Worm (Caenorhabditis elegans) whole organism, young adult: ENCODE measurements around the gene anmt-3.

Experiments
- F10E7.11 ChIP-seq: sonication (generic microtip); optimal IDR thresholded peaks from 2 replicates; lab custom pipeline; 2017; ENCODE audit warnings: mild to moderate bottlenecking, missing genetic modification characterization, moderate library complexity, missing compliant biosample characterization
- F22D6.2 ChIP-seq: sonication (generic microtip); optimal IDR thresholded peaks from 2 replicates; lab custom pipeline; 2016; ENCODE audit warnings: mild to moderate bottlenecking, missing genetic modification characterization, missing compliant biosample characterization
- F23B12.7 ChIP-seq: sonication (generic microtip); optimal IDR thresholded peaks from 2 replicates; lab custom pipeline; 2017; ENCODE audit warnings: missing genetic modification characterization, mild to moderate bottlenecking, missing compliant biosample characterization, antibody characterized with exemption, moderate library complexity; ENCODE audit not compliant: insufficient read depth
- F49E8.2 ChIP-seq: sonication (generic microtip); optimal IDR thresholded peaks from 3 replicates; lab custom pipeline; 2017; ENCODE audit warnings: missing genetic modification characterization, mild to moderate bottlenecking, missing compliant biosample characterization, antibody characterized with exemption, moderate library complexity; ENCODE audit not compliant: insufficient read depth
- F57A8.1 ChIP-seq: fragments of 200-800 bp; sonication (Bioruptor generic); optimal IDR thresholded peaks from 2 replicates; lab custom pipeline; 2018; ENCODE audit warnings: mild to moderate bottlenecking, missing genetic modification characterization, moderate library complexity, missing compliant biosample characterization
- Y67H2A.10 ChIP-seq: fragments of 200-800 bp; sonication (Bioruptor generic); conservative IDR thresholded peaks from 2 replicates; pipeline ENCODE4 v1.3.6; 2022; ENCODE audit warnings: missing genetic modification reagents, missing genetic modification characterization, missing compliant biosample characterization
- Y79H2A.3 ChIP-seq: fragments of 200-800 bp; sonication (Bioruptor generic); conservative IDR thresholded peaks from 2 replicates; pipeline ENCODE4 v1.3.6; 2022; ENCODE audit warnings: missing genetic modification reagents, missing genetic modification characterization, missing compliant biosample characterization
- ZK185.1 ChIP-seq: sonication (generic microtip); optimal IDR thresholded peaks from 2 replicates; lab custom pipeline; 2016; ENCODE audit warnings: mild to moderate bottlenecking, missing genetic modification characterization, missing compliant biosample characterization; ENCODE audit not compliant: poor library complexity, severe bottlenecking
- bed-1 ChIP-seq: fragments of 200-800 bp; sonication (Bioruptor generic); IDR thresholded peaks from 2 replicates; pipeline ENCODE4 v1.3.6; 2022; ENCODE audit warnings: missing genetic modification reagents, missing genetic modification characterization, missing compliant biosample characterization
- ccch-3 ChIP-seq: fragments of 200-800 bp; sonication (Bioruptor generic); optimal IDR thresholded peaks from 2 replicates; lab custom pipeline; 2018; ENCODE audit warnings: mild to moderate bottlenecking, missing genetic modification characterization, missing compliant biosample characterization
- cebp-2 ChIP-seq: fragments of 200-800 bp; sonication (Bioruptor generic); IDR thresholded peaks from 2 replicates; pipeline ENCODE4 v1.3.6; 2022; ENCODE audit warnings: missing genetic modification characterization, missing compliant biosample characterization
- ceh-27 ChIP-seq: fragments of 200-800 bp; sonication (Bioruptor generic); optimal IDR thresholded peaks from 2 replicates; lab custom pipeline; 2018; ENCODE audit warnings: mild to moderate bottlenecking, missing genetic modification characterization, moderate library complexity, missing compliant biosample characterization
- ceh-58 ChIP-seq: fragments of 200-800 bp; sonication (Bioruptor generic); IDR thresholded peaks from 2 replicates; pipeline ENCODE4 v1.3.6; 2022; ENCODE audit warnings: missing genetic modification characterization, missing compliant biosample characterization
- ceh-79 ChIP-seq: sonication (generic microtip); optimal IDR thresholded peaks from 2 replicates; lab custom pipeline; 2017; ENCODE audit warnings: mild to moderate bottlenecking, missing genetic modification characterization, missing compliant biosample characterization
- chd-7 ChIP-seq: sonication (generic microtip); optimal IDR thresholded peaks from 2 replicates; lab custom pipeline; 2016; ENCODE audit warnings: mild to moderate bottlenecking, missing genetic modification characterization, moderate library complexity, missing compliant biosample characterization
- dpff-1 ChIP-seq: sonication (generic microtip); optimal IDR thresholded peaks from 2 replicates; lab custom pipeline; 2017; ENCODE audit warnings: mild to moderate bottlenecking, missing genetic modification characterization, missing compliant biosample characterization
- egl-18 ChIP-seq: fragments of 200-800 bp; sonication (Bioruptor generic); IDR thresholded peaks from 2 replicates; pipeline ENCODE4 v1.3.6; 2022; ENCODE audit warnings: missing genetic modification reagents, missing genetic modification characterization, missing compliant biosample characterization
- ets-4 ChIP-seq: fragments of 200-800 bp; sonication (Bioruptor generic); optimal IDR thresholded peaks from 2 replicates; lab custom pipeline; 2018; ENCODE audit warnings: mild to moderate bottlenecking, missing genetic modification characterization, missing compliant biosample characterization
- fkh-3 ChIP-seq: sonication (generic microtip); optimal IDR thresholded peaks from 2 replicates; lab custom pipeline; 2016; ENCODE audit warnings: mild to moderate bottlenecking, missing genetic modification characterization, missing compliant biosample characterization
- lag-1 ChIP-seq: fragments of 200-800 bp; sonication (Bioruptor generic); IDR thresholded peaks from 2 replicates; pipeline ENCODE4 v1.3.6; 2022; ENCODE audit warnings: missing genetic modification reagents, missing genetic modification characterization, missing compliant biosample characterization
- let-526 ChIP-seq: fragments of 200-800 bp; sonication (Bioruptor generic); IDR thresholded peaks from 2 replicates; pipeline ENCODE4 v1.3.6; 2022; ENCODE audit warnings: missing genetic modification reagents, missing genetic modification characterization, missing compliant biosample characterization
- lin-26 ChIP-seq: fragments of 200-800 bp; sonication (Bioruptor generic); IDR thresholded peaks from 2 replicates; pipeline ENCODE4 v1.3.6; 2022; ENCODE audit warnings: missing genetic modification reagents, missing genetic modification characterization, missing compliant biosample characterization
- lin-54 ChIP-seq: fragments of 200-800 bp; sonication (Bioruptor generic); optimal IDR thresholded peaks from 2 replicates; lab custom pipeline; 2018; ENCODE audit warnings: mild to moderate bottlenecking, missing genetic modification characterization, missing compliant biosample characterization
- lir-1 ChIP-seq: fragments of 200-800 bp; sonication (Bioruptor generic); conservative IDR thresholded peaks from 2 replicates; pipeline ENCODE4 v1.3.6; 2022; ENCODE audit warnings: missing genetic modification reagents, missing genetic modification characterization, missing compliant biosample characterization
- lsy-27 ChIP-seq: sonication (generic microtip); optimal IDR thresholded peaks from 2 replicates; lab custom pipeline; 2017; ENCODE audit warnings: missing genetic modification characterization, mild to moderate bottlenecking, missing compliant biosample characterization, antibody characterized with exemption, missing genotype, borderline replicate concordance; ENCODE audit not compliant: insufficient read depth
- madf-8 ChIP-seq: fragments of 200-800 bp; sonication (Bioruptor generic); conservative IDR thresholded peaks from 2 replicates; pipeline ENCODE4 v1.3.6; 2022; ENCODE audit warnings: missing genetic modification reagents, missing genetic modification characterization, missing compliant biosample characterization
- nhr-179 ChIP-seq: sonication (generic microtip); optimal IDR thresholded peaks from 2 replicates; lab custom pipeline; 2016; ENCODE audit warnings: mild to moderate bottlenecking, missing genetic modification characterization, missing compliant biosample characterization
- nhr-27 ChIP-seq: fragments of 200-800 bp; sonication (Bioruptor generic); optimal IDR thresholded peaks from 2 replicates; lab custom pipeline; 2018; ENCODE audit warnings: mild to moderate bottlenecking, missing genetic modification characterization, moderate library complexity, missing compliant biosample characterization
- pha-4 ChIP-seq: fragments of 150-350 bp; sonication (generic microtip); optimal IDR thresholded peaks from 2 replicates; lab custom pipeline; 2014; ENCODE audit warnings: missing biosample characterization, missing genetic modification reagents, missing genetic modification characterization
- sea-2 ChIP-seq: fragments of 200-800 bp; sonication (Bioruptor generic); IDR thresholded peaks from 2 replicates; pipeline ENCODE4 v1.3.6; 2022; ENCODE audit warnings: missing genetic modification characterization, missing compliant biosample characterization
- snpc-1.1 ChIP-seq: sonication (generic microtip); optimal IDR thresholded peaks from 2 replicates; lab custom pipeline; 2017; ENCODE audit warnings: missing genetic modification characterization, mild to moderate bottlenecking, missing compliant biosample characterization, antibody characterized with exemption, moderate library complexity, missing genotype, missing genetic modification reagents; ENCODE audit not compliant: insufficient read depth
- snpc-4 ChIP-seq, 5 experiments: fragments of 150-350 bp in 1 of 5; sonication (generic microtip) in 4 of 5; optimal IDR thresholded peaks; 2 replicates each; lab custom pipeline; 2014 to 2018; ENCODE audit warnings: missing genetic modification characterization in 5 of 5, missing biosample characterization in 3 of 5, antibody characterized with exemption in 2 of 5, mild to moderate bottlenecking in 2 of 5, missing compliant biosample characterization in 2 of 5, missing genotype in 2 of 5, moderate library complexity in 2 of 5, missing genetic modification reagents in 1 of 5
- sptf-2 ChIP-seq: fragments of 200-800 bp; sonication (Bioruptor generic); optimal IDR thresholded peaks from 2 replicates; lab custom pipeline; 2018; ENCODE audit warnings: mild to moderate bottlenecking, missing genetic modification characterization, missing compliant biosample characterization
- tbp1 ChIP-seq: fragments of 200-800 bp; sonication (Bioruptor generic); optimal IDR thresholded peaks from 2 replicates; lab custom pipeline; 2018; ENCODE audit warnings: mild to moderate bottlenecking, missing genetic modification characterization, missing compliant biosample characterization
- unc-130 ChIP-seq: sonication (generic microtip); optimal IDR thresholded peaks from 2 replicates; lab custom pipeline; 2016; ENCODE audit warnings: missing genetic modification reagents, missing genetic modification characterization, missing compliant biosample characterization
- zfh-2 ChIP-seq: fragments of 200-800 bp; sonication (Bioruptor generic); conservative IDR thresholded peaks from 2 replicates; pipeline ENCODE4 v1.3.6; 2022; ENCODE audit warnings: missing genetic modification reagents, missing genetic modification characterization, missing compliant biosample characterization
- ztf-18 ChIP-seq: sonication (generic microtip); optimal IDR thresholded peaks from 2 replicates; lab custom pipeline; 2016; ENCODE audit warnings: missing genotype, mild to moderate bottlenecking, missing genetic modification characterization, missing compliant biosample characterization
- ztf-28 ChIP-seq: fragments of 200-800 bp; sonication (Bioruptor generic); IDR thresholded peaks from 2 replicates; pipeline ENCODE4 v1.3.6; 2022; ENCODE audit warnings: missing genetic modification reagents, missing genetic modification characterization, missing compliant biosample characterization
- ztf-3 ChIP-seq: fragments of 200-800 bp; sonication (Bioruptor generic); optimal IDR thresholded peaks from 2 replicates; lab custom pipeline; 2018; ENCODE audit warnings: mild to moderate bottlenecking, missing genetic modification characterization, missing compliant biosample characterization
- ztf-6 ChIP-seq: fragments of 200-800 bp; sonication (Bioruptor generic); IDR thresholded peaks from 2 replicates; pipeline ENCODE4 v1.3.6; 2022; ENCODE audit warnings: missing genetic modification reagents, missing genetic modification characterization, missing compliant biosample characterization

The anmt-3 gene

ce11 chrV:9978425-9978824 is 20.3 kb upstream of the anmt-3 start (continued):
- TF ChIP-seq lsy-27 (tag; lab: Kevin White, UChicago) (no peak), cebp-2 (GFP tag; lab: Robert Waterston, UW) (no peak), ztf-6 (GFP tag; lab: Robert Waterston, UW) (no peak), ceh-27 (GFP tag; lab: Kevin White, UChicago) (peak; percentile 39), ztf-28 (no peak), chd-7 (peak; percentile 24), fkh-3 (tag; lab: Kevin White, UChicago) (no peak), zfh-2 (peak; percentile 51), ceh-58 (GFP tag; lab: Robert Waterston, UW) (no peak), ztf-18 (tag; lab: Kevin White, UChicago) (no peak), nhr-27 (no peak), Y79H2A.3 (GFP tag; lab: Robert Waterston, UW) (no peak), F57A8.1 (GFP tag; lab: Kevin White, UChicago) (no peak), F23B12.7 (tag; lab: Kevin White, UChicago) (no peak), lag-1 (GFP tag; lab: Robert Waterston, UW) (no peak), F10E7.11 (tag; lab: Kevin White, UChicago) (peak; percentile 33), lin-54 (GFP tag; lab: Kevin White, UChicago) (no peak), let-526 (GFP tag; lab: Robert Waterston, UW) (no peak), Y67H2A.10 (GFP tag; lab: Robert Waterston, UW) (no peak), madf-8 (no peak), bed-1 (GFP tag; lab: Robert Waterston, UW) (no peak), F49E8.2 (tag; lab: Kevin White, UChicago) (peak; percentile 63), ztf-3 (GFP tag; lab: Kevin White, UChicago) (no peak), lin-26 (peak; percentile 45; the same call in 1 of the 2 replicates), egl-18 (GFP tag; lab: Robert Waterston, UW) (peak; percentile 71; the same call in 1 of the 2 replicates), ZK185.1 (tag; lab: Kevin White, UChicago) (peak; percentile 21), snpc-4 (GFP tag; optimal IDR thresholded peaks at IDR 0.05; lab: Kevin White, UChicago) (no peak), snpc-4 (tag; optimal IDR thresholded peaks at IDR 0.05; lab: Kevin White, UChicago) (peak in 2 of 4 experiments; percentile 24 to 26), ceh-79 (tag; lab: Kevin White, UChicago) (no peak)

DNA sequence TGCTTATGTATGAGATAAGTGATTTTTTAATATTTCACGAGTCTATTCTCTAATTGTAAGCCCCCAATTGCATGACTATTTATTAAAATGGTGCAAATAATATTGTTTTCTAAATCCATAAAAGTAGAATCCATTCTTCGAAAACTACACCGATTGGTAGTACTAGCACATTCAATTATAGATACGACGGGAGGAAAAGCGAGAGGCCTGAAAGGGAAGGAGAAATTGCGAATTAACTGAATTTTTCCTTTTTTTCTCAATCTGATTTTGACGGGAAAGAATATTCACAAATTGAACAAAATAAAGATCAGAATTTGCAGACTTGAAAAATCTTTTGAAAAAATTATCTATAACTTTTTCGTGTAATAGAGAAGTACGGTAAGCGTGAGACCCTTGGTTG is 19.1 kb upstream of the anmt-3 start:
- TF ChIP-seq F22D6.2 (tag; lab: Kevin White, UChicago) = no peak
- no peak for TF ChIP-seq lir-1 (GFP tag; lab: Robert Waterston, UW)
- no peak for TF ChIP-seq sea-2
- TF ChIP-seq nhr-179 (tag; lab: Kevin White, UChicago) = no peak
- TF ChIP-seq pha-4 (tag; lab: Kevin White, UChicago) = no peak
- no peak for TF ChIP-seq ets-4
- TF ChIP-seq snpc-1.1 (tag; lab: Kevin White, UChicago) = no peak

DNA sequence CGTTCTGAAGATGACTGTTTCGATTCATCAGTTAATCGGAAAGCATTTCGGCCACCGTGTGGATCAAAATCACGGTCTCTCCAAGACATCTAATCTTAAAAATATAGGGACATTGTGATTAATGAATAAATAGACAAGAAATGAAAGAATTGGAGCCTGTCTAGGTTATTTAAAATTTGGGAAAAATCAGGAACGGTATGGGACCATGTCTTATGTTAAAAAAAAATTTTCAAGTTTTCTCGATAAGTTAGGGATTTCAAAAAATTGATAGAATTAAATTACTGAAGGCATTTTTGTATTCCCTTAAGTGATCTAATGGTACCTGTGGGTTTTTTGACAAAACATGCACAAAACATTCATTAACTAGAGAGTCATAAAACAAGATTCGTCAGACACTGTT is 18.0 kb upstream of the anmt-3 start, which contains the start of gene unc-41:
Gene unc-41, minus strand, starts transcription at position 101 of the 400 bp plus-strand sequence.
- TF ChIP-seq dpff-1 (tag; lab: Kevin White, UChicago) (no peak), ztf-18 (tag; lab: Kevin White, UChicago) (no peak), tbp1 (GFP tag; lab: Kevin White, UChicago) (no peak), lin-26 (no peak), ZK185.1 (tag; lab: Kevin White, UChicago) (no peak), nhr-179 (tag; lab: Kevin White, UChicago) (no peak), sptf-2 (GFP tag; lab: Kevin White, UChicago) (no peak), unc-130 (GFP tag; lab: Kevin White, UChicago) (no peak), ccch-3 (GFP tag; lab: Kevin White, UChicago) (no peak)
